Worm (Caenorhabditis elegans) whole organism, mixed stage, embryonic: ENCODE data around the gene egl-6.

Source experiments
- M03D4.4 ChIP-seq: sonication (generic microtip); optimal IDR thresholded peaks from 2 replicates; lab custom pipeline; 2017; ENCODE audit warnings: mild to moderate bottlenecking, missing genetic modification characterization, missing compliant biosample characterization
- lin-13 ChIP-seq: fragments of 150-350 bp; optimal IDR thresholded peaks from 2 replicates; lab custom pipeline; 2014; ENCODE audit warnings: missing biosample characterization, missing genetic modification characterization
- pha-4 ChIP-seq: fragments of 150-350 bp; optimal IDR thresholded peaks from 2 replicates; lab custom pipeline; 2018; ENCODE audit warnings: missing biosample characterization, missing genetic modification reagents, missing genetic modification characterization

ce11 chrX:5897038-5897437 lies 33.9 kb upstream of the egl-6 start, which contains the start of gene tbc-16:
- TF ChIP-seq M03D4.4 (tag; lab: Kevin White, UChicago) (no peak), lin-13 (tag; lab: Kevin White, UChicago) (no peak), pha-4 (tag; lab: Kevin White, UChicago) (no peak)
